Fruit fly (Drosophila melanogaster): ENCODE data around the gene CG31111.

DNA sequence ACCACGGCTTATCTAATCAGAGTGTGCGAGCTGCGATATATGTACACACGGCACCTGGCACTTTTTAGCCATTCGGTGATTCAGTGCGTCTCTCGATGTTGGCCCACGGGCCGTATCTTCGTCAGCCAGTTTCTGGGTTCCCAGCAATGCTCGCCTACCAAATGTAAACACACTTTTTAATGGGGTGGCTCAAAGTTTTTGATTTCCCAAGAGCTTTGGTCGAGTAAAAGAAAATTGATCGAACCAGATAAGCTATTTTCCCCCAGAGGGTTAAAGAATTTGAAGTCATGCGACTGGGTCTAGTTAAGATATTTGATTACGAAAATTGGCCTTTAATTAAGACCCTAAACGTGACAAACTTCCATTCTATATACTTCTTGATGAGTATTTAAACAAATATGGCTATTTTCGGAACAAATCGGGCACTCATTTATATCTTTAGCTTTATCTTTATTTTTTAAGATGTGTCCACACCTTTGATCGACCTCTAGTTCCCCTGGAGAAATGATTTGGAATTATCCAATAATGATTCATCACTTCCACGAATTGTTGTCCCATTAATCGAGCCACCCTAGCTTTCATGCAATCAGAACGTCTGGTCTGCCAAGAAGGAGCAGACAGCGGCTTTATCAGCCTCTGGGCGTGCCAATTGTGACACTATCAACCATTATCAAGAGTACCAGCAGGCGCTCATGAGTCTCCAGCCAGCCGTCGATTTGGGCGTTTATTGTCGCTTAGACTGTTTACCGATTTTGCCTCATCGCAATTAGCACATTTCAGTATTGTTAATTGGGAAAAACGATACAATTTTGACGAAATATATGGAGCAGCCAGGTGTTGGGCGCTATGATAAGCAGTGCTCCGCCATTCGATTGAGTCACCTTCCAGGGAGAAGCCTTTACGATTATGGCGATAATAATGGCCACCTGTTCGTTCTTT lies 28.4 kb downstream of the CG31111 start:
- TF ChIP-seq CG8478 (optimal IDR thresholded peaks at IDR 0.05) (no peak), CTCF (optimal IDR thresholded peaks at IDR 0.05) (no peak)

Data from S2 (cell line).